Worm (Caenorhabditis elegans): Measurements from ENCODE around the gene F31E8.4.

Gene F31E8.4

ce11 chrII:6800104-6800711, at the start of gene F31E8.4:
TSS of gene F31E8.4 (minus strand) at chrII:6800154.
- TF ChIP-seq klf-2 (GFP tag; conservative IDR thresholded peaks at IDR 0.05) (no peak), flt-1 (GFP tag; IDR thresholded peaks at IDR 0.05) (no peak), tab-1 (GFP tag; IDR thresholded peaks at IDR 0.05) (0 out of 2 replicates have a peak, but pooled peaks have one; percentile 23), ref-1 (GFP tag; conservative IDR thresholded peaks at IDR 0.05) (no peak)

ce11 chrII:6849308-6849707, 49.4 kb upstream of the F31E8.4 start:
- TF ChIP-seq tab-1 (GFP tag; IDR thresholded peaks at IDR 0.05) (no peak), flt-1 (GFP tag; IDR thresholded peaks at IDR 0.05) (no peak), ztf-23 (GFP tag; IDR thresholded peaks at IDR 0.05) (no peak), T22C8.4 (GFP tag; IDR thresholded peaks at IDR 0.05) (no peak), med-1 (GFP tag; optimal IDR thresholded peaks at IDR 0.05; ENCODE audit: insufficient read depth) (no peak), ref-1 (GFP tag; conservative IDR thresholded peaks at IDR 0.05) (no peak), klf-2 (GFP tag; conservative IDR thresholded peaks at IDR 0.05) (no peak), cog-1 (tag; optimal IDR thresholded peaks at IDR 0.05) (no peak), ztf-29 (GFP tag; IDR thresholded peaks at IDR 0.05) (no peak)

ce11 chrII:6847917-6848379, 48.0 kb upstream of the F31E8.4 start, which contains the start of gene tbc-6:
TSS of gene tbc-6 (plus strand) at chrII:6848124.
- TF ChIP-seq ztf-29 (GFP tag; IDR thresholded peaks at IDR 0.05), result no peak
- no peak for TF ChIP-seq cog-1 (tag; optimal IDR thresholded peaks at IDR 0.05)
- no peak for TF ChIP-seq med-1 (GFP tag; optimal IDR thresholded peaks at IDR 0.05; ENCODE audit: insufficient read depth)
- no peak for TF ChIP-seq klf-2 (GFP tag; conservative IDR thresholded peaks at IDR 0.05)
- TF ChIP-seq ref-1 (GFP tag; conservative IDR thresholded peaks at IDR 0.05), result no peak
- TF ChIP-seq ztf-23 (GFP tag; IDR thresholded peaks at IDR 0.05), result no peak
- no peak for TF ChIP-seq T22C8.4 (GFP tag; IDR thresholded peaks at IDR 0.05)
- no peak for TF ChIP-seq flt-1 (GFP tag; IDR thresholded peaks at IDR 0.05)
- no peak for TF ChIP-seq tab-1 (GFP tag; IDR thresholded peaks at IDR 0.05)

ce11 chrII:6846723-6847122, 46.8 kb upstream of the F31E8.4 start:
- TF ChIP-seq med-1 (GFP tag; optimal IDR thresholded peaks at IDR 0.05; ENCODE audit: insufficient read depth) (no peak), ref-1 (GFP tag; conservative IDR thresholded peaks at IDR 0.05) (no peak), tab-1 (GFP tag; IDR thresholded peaks at IDR 0.05) (no peak), T22C8.4 (GFP tag; IDR thresholded peaks at IDR 0.05) (no peak), klf-2 (GFP tag; conservative IDR thresholded peaks at IDR 0.05) (no peak), ztf-23 (GFP tag; IDR thresholded peaks at IDR 0.05) (no peak), cog-1 (tag; optimal IDR thresholded peaks at IDR 0.05) (no peak), ztf-29 (GFP tag; IDR thresholded peaks at IDR 0.05) (no peak), flt-1 (GFP tag; IDR thresholded peaks at IDR 0.05) (no peak)

ce11 chrII:6845006-6845459, 45.1 kb upstream of the F31E8.4 start:
- no peak for TF ChIP-seq flt-1 (GFP tag; IDR thresholded peaks at IDR 0.05)
- no peak for TF ChIP-seq cog-1 (tag; optimal IDR thresholded peaks at IDR 0.05)
- no peak for TF ChIP-seq med-1 (GFP tag; optimal IDR thresholded peaks at IDR 0.05; ENCODE audit: insufficient read depth)
- no peak for TF ChIP-seq T22C8.4 (GFP tag; IDR thresholded peaks at IDR 0.05)

ce11 chrII:6844227-6845005, 44.5 kb upstream of the F31E8.4 start:
- TF ChIP-seq ref-1 (GFP tag; conservative IDR thresholded peaks at IDR 0.05) (no peak), med-1 (GFP tag; optimal IDR thresholded peaks at IDR 0.05; ENCODE audit: insufficient read depth) (no peak), cog-1 (tag; optimal IDR thresholded peaks at IDR 0.05) (no peak), ztf-29 (GFP tag; IDR thresholded peaks at IDR 0.05) (no peak), T22C8.4 (GFP tag; IDR thresholded peaks at IDR 0.05) (peak; percentile 65), ztf-23 (GFP tag; IDR thresholded peaks at IDR 0.05) (no peak), tab-1 (GFP tag; IDR thresholded peaks at IDR 0.05) (no peak), flt-1 (GFP tag; IDR thresholded peaks at IDR 0.05) (no peak), klf-2 (GFP tag; conservative IDR thresholded peaks at IDR 0.05) (no peak)

ce11 chrII:6843680-6844079, 43.7 kb upstream of the F31E8.4 start:
- TF ChIP-seq flt-1 (GFP tag; IDR thresholded peaks at IDR 0.05) (peak; percentile 55; the same call in 1 of the 2 replicates), ztf-29 (GFP tag; IDR thresholded peaks at IDR 0.05) (no peak)

ce11 chrII:6843211-6843610, 43.3 kb upstream of the F31E8.4 start:
- TF ChIP-seq ref-1 (GFP tag; conservative IDR thresholded peaks at IDR 0.05), result no peak
- TF ChIP-seq flt-1 (GFP tag; IDR thresholded peaks at IDR 0.05), result 0 out of 2 replicates have a peak, but pooled peaks have one; percentile 14
- 0 out of 2 replicates have a peak, but pooled peaks have one; percentile 43 for TF ChIP-seq ztf-29 (GFP tag; IDR thresholded peaks at IDR 0.05)
- no peak for TF ChIP-seq med-1 (GFP tag; optimal IDR thresholded peaks at IDR 0.05; ENCODE audit: insufficient read depth)

- TF ChIP-seq cog-1 (tag; optimal IDR thresholded peaks at IDR 0.05) (no peak), ref-1 (GFP tag; conservative IDR thresholded peaks at IDR 0.05) (no peak), med-1 (GFP tag; optimal IDR thresholded peaks at IDR 0.05; ENCODE audit: insufficient read depth) (no peak), klf-2 (GFP tag; conservative IDR thresholded peaks at IDR 0.05) (no peak), ztf-23 (GFP tag; IDR thresholded peaks at IDR 0.05) (no peak), T22C8.4 (GFP tag; IDR thresholded peaks at IDR 0.05) (no peak), ztf-29 (GFP tag; IDR thresholded peaks at IDR 0.05) (no peak), flt-1 (GFP tag; IDR thresholded peaks at IDR 0.05) (no peak), tab-1 (GFP tag; IDR thresholded peaks at IDR 0.05) (no peak)
These were observed 42.7 kb upstream of the F31E8.4 start for ce11 chrII:6842651-6843118.

- TF ChIP-seq ztf-29 (GFP tag; IDR thresholded peaks at IDR 0.05), result no peak
- no peak for TF ChIP-seq T22C8.4 (GFP tag; IDR thresholded peaks at IDR 0.05)
- no peak for TF ChIP-seq ref-1 (GFP tag; conservative IDR thresholded peaks at IDR 0.05)
- no peak for TF ChIP-seq tab-1 (GFP tag; IDR thresholded peaks at IDR 0.05)
- no peak for TF ChIP-seq ztf-23 (GFP tag; IDR thresholded peaks at IDR 0.05)
- TF ChIP-seq med-1 (GFP tag; optimal IDR thresholded peaks at IDR 0.05; ENCODE audit: insufficient read depth), result no peak
- TF ChIP-seq flt-1 (GFP tag; IDR thresholded peaks at IDR 0.05), result no peak
- no peak for TF ChIP-seq klf-2 (GFP tag; conservative IDR thresholded peaks at IDR 0.05)
These were observed 42.1 kb upstream of the F31E8.4 start for ce11 chrII:6842009-6842408.

Measured in whole organism, midembryonic.